Worm (Caenorhabditis elegans) whole organism, L3 larva: Measurements from ENCODE around the gene F53A9.7.
A peak's percentile ranks its signal among the peaks of the same experiment; 100 is the strongest.

Experiments
- R02D3.7 ChIP-seq: fragments of 150-350 bp; optimal IDR thresholded peaks from 2 replicates; lab custom pipeline; 2014; ENCODE audit warnings: missing biosample characterization, missing genetic modification characterization
- ZK546.5 ChIP-seq: sonication (generic microtip); optimal IDR thresholded peaks from 2 replicates; lab custom pipeline; 2017; ENCODE audit warnings: missing biosample characterization, missing genetic modification characterization
- aly-2 ChIP-seq: fragments of 150-350 bp; optimal IDR thresholded peaks from 2 replicates; lab custom pipeline; 2014; ENCODE audit warnings: missing biosample characterization, missing genetic modification characterization
- ceh-16 ChIP-seq: sonication (generic microtip); optimal IDR thresholded peaks from 2 replicates; lab custom pipeline; 2017; ENCODE audit warnings: missing biosample characterization, missing genetic modification characterization
- ceh-82 ChIP-seq: fragments of 150-350 bp; optimal IDR thresholded peaks from 2 replicates; lab custom pipeline; 2014; ENCODE audit warnings: missing biosample characterization, missing genetic modification characterization
- egl-27 ChIP-seq: sonication (generic microtip); optimal IDR thresholded peaks from 4 replicates; lab custom pipeline; 2017; ENCODE audit warnings: missing biosample characterization, missing genetic modification reagents, missing genetic modification characterization
- egl-5 ChIP-seq: fragments of 150-350 bp; optimal IDR thresholded peaks from 2 replicates; lab custom pipeline; 2017; ENCODE audit warnings: missing biosample characterization, missing genetic modification reagents, missing genetic modification characterization, inconsistent platforms
- elt-2 ChIP-seq: sonication (generic microtip); optimal IDR thresholded peaks from 2 replicates; lab custom pipeline; 2016; ENCODE audit warnings: missing genetic modification reagents, mild to moderate bottlenecking, missing genetic modification characterization, missing compliant biosample characterization
- elt-3 ChIP-seq, 3 experiments: fragments of 150-350 bp in 1 of 3; sonication (generic microtip) in 2 of 3; optimal IDR thresholded peaks; 2 replicates in 2 of 3; 4 replicates in 1 of 3; lab custom pipeline; 2014 to 2017; ENCODE audit warnings: missing biosample characterization in 3 of 3, missing genetic modification characterization in 3 of 3
- fkh-10 ChIP-seq: sonication (generic microtip); optimal IDR thresholded peaks from 2 replicates; lab custom pipeline; 2017; ENCODE audit warnings: missing biosample characterization, missing genetic modification reagents, missing genetic modification characterization
- fkh-2 ChIP-seq: fragments of 150-350 bp; optimal IDR thresholded peaks from 2 replicates; lab custom pipeline; 2014; ENCODE audit warnings: missing biosample characterization, missing genetic modification reagents, missing genetic modification characterization
- fos-1 ChIP-seq: fragments of 150-350 bp; optimal IDR thresholded peaks from 2 replicates; lab custom pipeline; 2014; ENCODE audit warnings: missing biosample characterization, missing genetic modification characterization
- hmg-11 ChIP-seq: sonication (generic microtip); optimal IDR thresholded peaks from 2 replicates; lab custom pipeline; 2016; ENCODE audit warnings: missing genetic modification characterization, missing compliant biosample characterization
- jun-1 ChIP-seq: fragments of 150-350 bp; optimal IDR thresholded peaks from 2 replicates; lab custom pipeline; 2014; ENCODE audit warnings: missing biosample characterization, missing genetic modification reagents, missing genetic modification characterization
- lin-39 ChIP-seq: fragments of 150-350 bp; optimal IDR thresholded peaks from 2 replicates; lab custom pipeline; 2018; ENCODE audit warnings: missing biosample characterization, missing genetic modification reagents, missing genetic modification characterization
- mdl-1 ChIP-seq: fragments of 150-350 bp; optimal IDR thresholded peaks from 2 replicates; lab custom pipeline; 2014; ENCODE audit warnings: missing biosample characterization, missing genetic modification characterization
- mml-1 ChIP-seq: fragments of 150-350 bp; sonication (generic microtip); optimal IDR thresholded peaks from 3 replicates; lab custom pipeline; 2014; ENCODE audit warnings: missing biosample characterization, missing genetic modification characterization
- nfya-1 ChIP-seq: sonication (generic microtip); optimal IDR thresholded peaks from 2 replicates; lab custom pipeline; 2017; ENCODE audit warnings: missing genetic modification characterization, mild to moderate bottlenecking, missing compliant biosample characterization, antibody characterized with exemption, moderate library complexity; ENCODE audit not compliant: insufficient read depth
- nhr-12 ChIP-seq: fragments of 150-350 bp; optimal IDR thresholded peaks from 2 replicates; lab custom pipeline; 2014; ENCODE audit warnings: missing biosample characterization, missing genetic modification characterization
- nhr-23 ChIP-seq: fragments of 150-350 bp; optimal IDR thresholded peaks from 2 replicates; lab custom pipeline; 2014; ENCODE audit warnings: missing biosample characterization, missing genetic modification reagents, missing genetic modification characterization
- nhr-237 ChIP-seq: fragments of 150-350 bp; optimal IDR thresholded peaks from 2 replicates; lab custom pipeline; 2014; ENCODE audit warnings: missing biosample characterization, missing genetic modification characterization
- nhr-25 ChIP-seq: sonication (generic microtip); optimal IDR thresholded peaks from 2 replicates; lab custom pipeline; 2017; ENCODE audit warnings: missing biosample characterization, missing genetic modification characterization
- nhr-28 ChIP-seq: fragments of 150-350 bp; optimal IDR thresholded peaks from 2 replicates; lab custom pipeline; 2014; ENCODE audit warnings: missing biosample characterization, missing genetic modification characterization
- nhr-67 ChIP-seq: fragments of 150-350 bp; optimal IDR thresholded peaks from 2 replicates; lab custom pipeline; 2014; ENCODE audit warnings: missing biosample characterization, missing genetic modification characterization
- nhr-76 ChIP-seq: fragments of 150-350 bp; sonication (generic microtip); optimal IDR thresholded peaks from 5 replicates; lab custom pipeline; 2014; ENCODE audit warnings: missing biosample characterization, missing genetic modification characterization
- nhr-77 ChIP-seq: fragments of 150-350 bp; optimal IDR thresholded peaks from 2 replicates; lab custom pipeline; 2014; ENCODE audit warnings: missing biosample characterization, missing genetic modification characterization
- pha-4 ChIP-seq: fragments of 150-350 bp; optimal IDR thresholded peaks from 2 replicates; lab custom pipeline; 2014; ENCODE audit warnings: missing biosample characterization, missing genetic modification reagents, missing genetic modification characterization
- pqm-1 ChIP-seq: fragments of 150-350 bp; optimal IDR thresholded peaks from 2 replicates; lab custom pipeline; 2017; ENCODE audit warnings: missing biosample characterization, missing genetic modification characterization, inconsistent platforms
- skn-1 ChIP-seq: fragments of 150-350 bp; optimal IDR thresholded peaks from 2 replicates; lab custom pipeline; 2014; ENCODE audit warnings: missing biosample characterization, missing genetic modification characterization
- snpc-4 ChIP-seq: fragments of 150-350 bp; optimal IDR thresholded peaks from 2 replicates; lab custom pipeline; 2014; ENCODE audit warnings: missing biosample characterization, missing genetic modification characterization
- unc-62 ChIP-seq: fragments of 150-350 bp; sonication (generic microtip); optimal IDR thresholded peaks from 4 replicates; lab custom pipeline; 2014; ENCODE audit warnings: missing biosample characterization, missing genetic modification reagents, missing genetic modification characterization
- ztf-4 ChIP-seq: fragments of 150-350 bp; optimal IDR thresholded peaks from 2 replicates; lab custom pipeline; 2014; ENCODE audit warnings: missing biosample characterization, missing genetic modification characterization

The F53A9.7 gene

ce11 chrX:8716822-8717221, at the start of gene F53A9.7:
F53A9.7 (minus strand) TSS chrX:8716922.
- TF ChIP-seq ZK546.5 (no peak), unc-62 (no peak), nhr-237 (tag; lab: Kevin White, UChicago) (no peak), nhr-23 (tag; lab: Kevin White, UChicago) (no peak), elt-2 (tag; lab: Kevin White, UChicago) (peak; percentile 33), elt-3 (tag; optimal IDR thresholded peaks at IDR 0.05; lab: Kevin White, UChicago) (no peak), snpc-4 (tag; lab: Kevin White, UChicago) (no peak), nhr-25 (tag; lab: Kevin White, UChicago) (no peak), fkh-10 (GFP tag; lab: Kevin White, UChicago) (no peak), fos-1 (tag; lab: Kevin White, UChicago) (no peak), pha-4 (tag; lab: Kevin White, UChicago) (peak; percentile 16), pqm-1 (tag; lab: Kevin White, UChicago) (no peak), hmg-11 (no peak)
- TF ChIP-seq, all 47 proteins: peak for 2

ce11 chrX:8764044-8764443, 47.3 kb upstream of the F53A9.7 start:
- no peak for TF ChIP-seq egl-27 (tag; lab: Kevin White, UChicago)
- TF ChIP-seq egl-5 (tag; lab: Kevin White, UChicago): peak; percentile 98
- TF ChIP-seq ceh-82: no peak
- TF ChIP-seq nhr-76 (tag; lab: Kevin White, UChicago): no peak
- no peak for TF ChIP-seq lin-39 (tag; lab: Kevin White, UChicago)
- no peak for TF ChIP-seq R02D3.7 (tag; lab: Kevin White, UChicago)

- no peak for TF ChIP-seq unc-62
- no peak for TF ChIP-seq nhr-28
- TF ChIP-seq ztf-4: no peak
- TF ChIP-seq nhr-77 (tag; lab: Kevin White, UChicago): no peak
- no peak for TF ChIP-seq skn-1 (tag; lab: Kevin White, UChicago)
- no peak for TF ChIP-seq hmg-11
- no peak for TF ChIP-seq nhr-25 (tag; lab: Kevin White, UChicago)
- no peak for TF ChIP-seq egl-27 (tag; lab: Kevin White, UChicago)
- TF ChIP-seq mml-1: no peak
- no peak for TF ChIP-seq nfya-1 (tag; lab: Kevin White, UChicago)
- TF ChIP-seq nhr-12 (tag; lab: Kevin White, UChicago): no peak
- TF ChIP-seq fkh-10 (GFP tag; lab: Kevin White, UChicago): no peak
- TF ChIP-seq mdl-1 (tag; lab: Kevin White, UChicago): no peak
- TF ChIP-seq lin-39 (tag; lab: Kevin White, UChicago): no peak
- TF ChIP-seq, all 47 proteins: peak for 0
Measured at ce11 chrX:8763607-8764006, 46.9 kb upstream of the F53A9.7 start, which contains the start of gene zig-12. zig-12 (plus strand) TSS chrX:8763907.

- TF ChIP-seq nhr-23 (tag; lab: Kevin White, UChicago): no peak
- TF ChIP-seq nfya-1 (tag; lab: Kevin White, UChicago): peak; percentile 19
Measured at ce11 chrX:8762927-8763326, 46.2 kb upstream of the F53A9.7 start.

- TF ChIP-seq hmg-11 (no peak), nhr-12 (tag; lab: Kevin White, UChicago) (no peak), egl-5 (tag; lab: Kevin White, UChicago) (no peak), egl-27 (tag; lab: Kevin White, UChicago) (no peak), lin-39 (tag; lab: Kevin White, UChicago) (no peak), mdl-1 (tag; lab: Kevin White, UChicago) (no peak), ztf-4 (no peak), nhr-67 (tag; lab: Kevin White, UChicago) (no peak)
Measured at ce11 chrX:8761497-8761896, 44.8 kb upstream of the F53A9.7 start, which contains the start of gene M02D8.5. M02D8.5 (minus strand) TSS chrX:8761597.

- TF ChIP-seq jun-1 (tag; lab: Kevin White, UChicago): no peak
- TF ChIP-seq fkh-2 (tag; lab: Kevin White, UChicago): no peak
- TF ChIP-seq egl-27 (tag; lab: Kevin White, UChicago): no peak
- TF ChIP-seq ceh-16 (tag; lab: Kevin White, UChicago): no peak
- peak; percentile 18 for TF ChIP-seq lin-39 (tag; lab: Kevin White, UChicago)
- TF ChIP-seq pqm-1 (tag; lab: Kevin White, UChicago): peak; percentile 22
- no peak for TF ChIP-seq aly-2 (tag; lab: Kevin White, UChicago)
Measured at ce11 chrX:8761060-8761459, 44.3 kb upstream of the F53A9.7 start.
